Worm (Caenorhabditis elegans) whole organism, L2 larva: ENCODE data around the gene K04G11.1.

Experiments used
- aly-2 ChIP-seq: fragments of 150-350 bp; optimal IDR thresholded peaks from 2 replicates; lab custom pipeline; 2014; ENCODE audit warnings: missing biosample characterization, missing genetic modification characterization
- ama-1 ChIP-seq: fragments of 150-350 bp; optimal IDR thresholded peaks from 2 replicates; lab custom pipeline; 2018; ENCODE audit warnings: inconsistent platforms
- blmp-1 ChIP-seq: sonication (generic microtip); optimal IDR thresholded peaks from 2 replicates; lab custom pipeline; 2017; ENCODE audit warnings: missing genetic modification characterization, mild to moderate bottlenecking, missing compliant biosample characterization, antibody characterized with exemption, moderate library complexity; ENCODE audit not compliant: insufficient read depth
- elt-1 ChIP-seq: fragments of 150-350 bp; optimal IDR thresholded peaks from 2 replicates; lab custom pipeline; 2014; ENCODE audit warnings: missing biosample characterization, missing genetic modification characterization
- elt-3 ChIP-seq: sonication (generic microtip); optimal IDR thresholded peaks from 2 replicates; lab custom pipeline; 2017; ENCODE audit warnings: missing biosample characterization, missing genetic modification characterization
- nhr-77 ChIP-seq: fragments of 150-350 bp; optimal IDR thresholded peaks from 2 replicates; lab custom pipeline; 2014; ENCODE audit warnings: missing biosample characterization, missing genetic modification characterization
- snpc-4 ChIP-seq: fragments of 150-350 bp; optimal IDR thresholded peaks from 2 replicates; lab custom pipeline; 2014; ENCODE audit warnings: missing biosample characterization, missing genetic modification characterization
- unc-55 ChIP-seq: fragments of 150-350 bp; sonication (generic microtip); optimal IDR thresholded peaks from 3 replicates; lab custom pipeline; 2014; ENCODE audit warnings: missing biosample characterization, missing genetic modification reagents, missing genetic modification characterization
- zag-1 ChIP-seq: fragments of 150-350 bp; optimal IDR thresholded peaks from 2 replicates; lab custom pipeline; 2014; ENCODE audit warnings: missing biosample characterization, missing genetic modification characterization

ce11 chrX:14320298-14320697 is 15.0 kb upstream of the K04G11.1 start, which contains the start of gene C11H1.9:
- TF ChIP-seq elt-3 (tag; lab: Kevin White, UChicago) = no peak
- no peak for TF ChIP-seq ama-1
- TF ChIP-seq elt-1 (tag; lab: Kevin White, UChicago) = no peak
- TF ChIP-seq blmp-1 (tag; lab: Kevin White, UChicago) = no peak
- TF ChIP-seq zag-1 (tag; lab: Kevin White, UChicago) = no peak
- TF ChIP-seq snpc-4 (tag; lab: Kevin White, UChicago) = no peak
- TF ChIP-seq nhr-77 (tag; lab: Kevin White, UChicago) = no peak
- TF ChIP-seq unc-55 (GFP tag; lab: Kevin White, UChicago) = no peak
- TF ChIP-seq aly-2 = no peak
